Fruit fly (Drosophila melanogaster): ENCODE results near the gene Ugt305A1.

The Ugt305A1 gene

dm6 chr3L:4070221-4070995 is 10.8 kb downstream of the Ugt305A1 start:
- TF ChIP-seq lola (GFP tag; optimal IDR thresholded peaks at IDR 0.05) (no peak), pan (optimal IDR thresholded peaks at IDR 0.05) (peak; percentile 75), ey (GFP tag; optimal IDR thresholded peaks at IDR 0.05) (peak; percentile 99), Abd-B (GFP tag; optimal IDR thresholded peaks at IDR 0.05) (no peak), Myc (optimal IDR thresholded peaks at IDR 0.05) (no peak), Vsx2 (GFP tag; optimal IDR thresholded peaks at IDR 0.05; ENCODE audit: partially characterized antibody) (peak; percentile 78), brk (GFP tag; optimal IDR thresholded peaks at IDR 0.05) (peak; percentile 95), tai (GFP tag; optimal IDR thresholded peaks at IDR 0.05) (no peak), Sp1 (GFP tag; optimal IDR thresholded peaks at IDR 0.05) (peak; percentile 93), dsf (GFP tag; optimal IDR thresholded peaks at IDR 0.05; ENCODE audit: borderline replicate concordance) (peak; percentile 78), Hnf4 (GFP tag; optimal IDR thresholded peaks at IDR 0.05) (peak; percentile 99), br (GFP tag; optimal IDR thresholded peaks at IDR 0.05) (peak; percentile 99), foxo (GFP tag; optimal IDR thresholded peaks at IDR 0.05) (peak; percentile 95 to 99), dmrt93B (GFP tag; optimal IDR thresholded peaks at IDR 0.05) (peak; percentile 96), fru (GFP tag; optimal IDR thresholded peaks at IDR 0.05) (peak; percentile 99), CG9705 (GFP tag; optimal IDR thresholded peaks at IDR 0.05) (peak; percentile 88), HLH106 (tag; optimal IDR thresholded peaks at IDR 0.05) (peak; percentile 97), CrebA (GFP tag; optimal IDR thresholded peaks at IDR 0.05; ENCODE audit: borderline replicate concordance) (peak; percentile 83), Dfd (GFP tag; optimal IDR thresholded peaks at IDR 0.05) (no peak), Dif (GFP tag; optimal IDR thresholded peaks at IDR 0.05; ENCODE audit: partially characterized antibody) (peak; percentile 86), GATAd (GFP tag; optimal IDR thresholded peaks at IDR 0.05) (peak; percentile 92), woc (GFP tag; optimal IDR thresholded peaks at IDR 0.05) (peak; percentile 99), dl (GFP tag; optimal IDR thresholded peaks at IDR 0.05; ENCODE audit: insufficient read depth in 1 of 2, partially characterized antibody in 2 of 2) (peak; percentile 56 to 76), CG32264 (GFP tag; optimal IDR thresholded peaks at IDR 0.05) (peak; percentile 97), sv (GFP tag; optimal IDR thresholded peaks at IDR 0.05) (peak; percentile 71), Hr78 (GFP tag; optimal IDR thresholded peaks at IDR 0.05) (no peak), Mio (GFP tag; optimal IDR thresholded peaks at IDR 0.05) (peak; percentile 88), Hr83 (GFP tag; optimal IDR thresholded peaks at IDR 0.05; ENCODE audit: poor library complexity, severe bottlenecking) (peak; percentile 88), usp (GFP tag; optimal IDR thresholded peaks at IDR 0.05) (no peak), Jra (GFP tag; optimal IDR thresholded peaks at IDR 0.05) (peak; percentile 95), Rel (GFP tag; optimal IDR thresholded peaks at IDR 0.05) (peak; percentile 91), Rel (tag; optimal IDR thresholded peaks at IDR 0.05) (peak; percentile 81), psq (GFP tag; optimal IDR thresholded peaks at IDR 0.05) (peak; percentile 97), sage (GFP tag; optimal IDR thresholded peaks at IDR 0.05) (peak; percentile 96), rgr (GFP tag; optimal IDR thresholded peaks at IDR 0.05) (peak; percentile 99), h (GFP tag; optimal IDR thresholded peaks at IDR 0.05) (peak; percentile 95), N (GFP tag; optimal IDR thresholded peaks at IDR 0.05) (no peak), jim (GFP tag; optimal IDR thresholded peaks at IDR 0.05) (no peak), OdsH (GFP tag; optimal IDR thresholded peaks at IDR 0.05) (peak; percentile 98)

- TF ChIP-seq CG9705 (GFP tag; optimal IDR thresholded peaks at IDR 0.05) (no peak), HLH106 (tag; optimal IDR thresholded peaks at IDR 0.05) (peak; percentile 73), N (GFP tag; optimal IDR thresholded peaks at IDR 0.05) (no peak), CrebA (GFP tag; optimal IDR thresholded peaks at IDR 0.05; ENCODE audit: borderline replicate concordance) (no peak), fru (GFP tag; optimal IDR thresholded peaks at IDR 0.05) (no peak), br (GFP tag; optimal IDR thresholded peaks at IDR 0.05) (no peak), Hr83 (GFP tag; optimal IDR thresholded peaks at IDR 0.05; ENCODE audit: poor library complexity, severe bottlenecking) (peak; percentile 67), woc (GFP tag; optimal IDR thresholded peaks at IDR 0.05) (no peak), dmrt93B (GFP tag; optimal IDR thresholded peaks at IDR 0.05) (peak; percentile 33), pan (optimal IDR thresholded peaks at IDR 0.05) (no peak), Dif (GFP tag; optimal IDR thresholded peaks at IDR 0.05; ENCODE audit: partially characterized antibody) (no peak), Vsx2 (GFP tag; optimal IDR thresholded peaks at IDR 0.05; ENCODE audit: partially characterized antibody) (no peak), tai (GFP tag; optimal IDR thresholded peaks at IDR 0.05) (peak; percentile 1), Hnf4 (GFP tag; optimal IDR thresholded peaks at IDR 0.05) (peak; percentile 73), jim (GFP tag; optimal IDR thresholded peaks at IDR 0.05) (no peak), foxo (GFP tag; optimal IDR thresholded peaks at IDR 0.05) (no peak), Sp1 (GFP tag; optimal IDR thresholded peaks at IDR 0.05) (peak; percentile 19), lola (GFP tag; optimal IDR thresholded peaks at IDR 0.05) (no peak), brk (GFP tag; optimal IDR thresholded peaks at IDR 0.05) (peak; percentile 45), CG32264 (GFP tag; optimal IDR thresholded peaks at IDR 0.05) (peak; percentile 79), Jra (GFP tag; optimal IDR thresholded peaks at IDR 0.05) (no peak), Myc (optimal IDR thresholded peaks at IDR 0.05) (no peak), h (GFP tag; optimal IDR thresholded peaks at IDR 0.05) (peak; percentile 84), Abd-B (GFP tag; optimal IDR thresholded peaks at IDR 0.05) (no peak), sv (GFP tag; optimal IDR thresholded peaks at IDR 0.05) (no peak), Rel (GFP tag; optimal IDR thresholded peaks at IDR 0.05) (peak; percentile 79), Rel (tag; optimal IDR thresholded peaks at IDR 0.05) (no peak), dl (GFP tag; optimal IDR thresholded peaks at IDR 0.05; ENCODE audit: insufficient read depth in 1 of 2, partially characterized antibody in 2 of 2) (no peak), OdsH (GFP tag; optimal IDR thresholded peaks at IDR 0.05) (no peak), Dfd (GFP tag; optimal IDR thresholded peaks at IDR 0.05) (no peak), sage (GFP tag; optimal IDR thresholded peaks at IDR 0.05) (peak; percentile 65), psq (GFP tag; optimal IDR thresholded peaks at IDR 0.05) (no peak), rgr (GFP tag; optimal IDR thresholded peaks at IDR 0.05) (peak; percentile 82), Hr78 (GFP tag; optimal IDR thresholded peaks at IDR 0.05) (no peak), ey (GFP tag; optimal IDR thresholded peaks at IDR 0.05) (peak; percentile 47)
These were observed 11.4 kb downstream of the Ugt305A1 start for dm6 chr3L:4070996-4071379.

Data from whole organism, wandering third instar larva.